Fruit fly (Drosophila melanogaster) whole organism, embryonic: ENCODE measurements around the gene ben.

Source experiments
- CG16779 ChIP-seq: fragments of 200-800 bp; sonication (Bioruptor generic); IDR thresholded peaks from 2 replicates; pipeline ENCODE4 v1.3.6; 2022; ENCODE audit warnings: missing biosample characterization, missing genetic modification characterization
- CG31224 ChIP-seq: fragments of 200-800 bp; sonication (Bioruptor generic); IDR thresholded peaks from 2 replicates; pipeline ENCODE4 v1.3.6; 2022; ENCODE audit warnings: missing biosample characterization, missing genetic modification characterization
- CG5953 ChIP-seq: fragments of 200-800 bp; sonication (Bioruptor generic); IDR thresholded peaks from 2 replicates; pipeline ENCODE4 v1.3.6; 2022; ENCODE audit warnings: missing biosample characterization, missing genetic modification characterization
- Hr78 ChIP-seq, 2 experiments: fragments of 200-800 bp in 1 of 2; fragments of >200 bp in 1 of 2; sonication (Bioruptor generic) in 1 of 2; optimal IDR thresholded peaks; 2 replicates each; lab custom pipeline; 2017 to 2019; ENCODE audit warnings: missing biosample characterization in 2 of 2, missing genetic modification characterization in 2 of 2, mild to moderate bottlenecking in 1 of 2, moderate library complexity in 1 of 2
- Lim3 ChIP-seq: fragments of 200-800 bp; sonication (Bioruptor generic); IDR thresholded peaks from 2 replicates; pipeline ENCODE4 v1.3.6; 2022; ENCODE audit warnings: missing biosample characterization, missing genetic modification characterization
- en ChIP-seq: fragments of 200-800 bp; sonication (Bioruptor generic); optimal IDR thresholded peaks from 2 replicates; lab custom pipeline; 2016; ENCODE audit warnings: missing biosample characterization, missing genetic modification characterization
- fd102C ChIP-seq: fragments of 200-800 bp; sonication (Bioruptor generic); optimal IDR thresholded peaks from 2 replicates; lab custom pipeline; 2018; ENCODE audit warnings: missing biosample characterization, mild to moderate bottlenecking, missing genetic modification characterization, moderate library complexity
- run ChIP-seq: fragments of 200-800 bp; sonication (Bioruptor generic); optimal IDR thresholded peaks from 3 replicates; lab custom pipeline; 2018; ENCODE audit warnings: missing biosample characterization, mild to moderate bottlenecking, missing genetic modification characterization
- shn ChIP-seq: fragments of 200-800 bp; sonication (Bioruptor generic); optimal IDR thresholded peaks from 3 replicates; lab custom pipeline; 2016; ENCODE audit warnings: missing biosample characterization, missing genetic modification characterization
- trem ChIP-seq: fragments of 200-800 bp; optimal IDR thresholded peaks from 3 replicates; lab custom pipeline; 2019; ENCODE audit warnings: missing biosample characterization, mild to moderate bottlenecking, missing genetic modification characterization, moderate library complexity

DNA sequence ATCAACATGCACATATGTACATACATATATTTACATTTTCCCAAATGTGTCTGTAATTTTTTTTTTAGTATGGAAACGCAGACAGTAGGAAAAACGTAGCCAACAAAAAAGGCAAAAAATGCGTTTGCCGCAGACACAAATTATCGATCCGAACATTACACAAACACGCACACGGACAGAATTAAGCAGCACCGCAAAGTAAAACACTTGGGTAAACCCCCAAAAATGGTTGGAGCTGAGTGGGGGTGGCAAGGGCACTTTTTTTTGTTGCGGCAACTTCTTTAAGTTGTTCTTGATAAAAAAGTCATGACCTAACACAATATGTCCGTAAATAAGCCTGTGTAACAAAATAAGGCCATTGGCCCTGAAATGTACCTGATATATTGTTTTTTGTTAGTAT lies 18.0 kb downstream of the ben start:
- TF ChIP-seq trem (tag; lab: Kevin White, UChicago) (no peak), fd102C (GFP tag; lab: Kevin White, UChicago) (no peak), Hr78 (GFP tag; optimal IDR thresholded peaks at IDR 0.05; lab: Kevin White, UChicago) (no peak), run (tag; lab: Kevin White, UChicago) (no peak), CG31224 (GFP tag; lab: Robert Waterston, UW) (no peak), CG16779 (GFP tag; lab: Robert Waterston, UW) (no peak), shn (GFP tag; lab: Kevin White, UChicago) (no peak), CG5953 (GFP tag; lab: Robert Waterston, UW) (no peak), en (GFP tag; lab: Kevin White, UChicago) (no peak), Lim3 (GFP tag; lab: Robert Waterston, UW) (no peak)
